Fruit fly (Drosophila melanogaster) whole organism, prepupa: Measurements from ENCODE around the gene Or67b.

Experiments used
- Blimp-1 ChIP-seq: fragments of 200-800 bp; sonication (Bioruptor generic); optimal IDR thresholded peaks from 3 replicates; lab custom pipeline; 2017; ENCODE audit warnings: missing biosample characterization, missing genetic modification characterization, mild to moderate bottlenecking, moderate library complexity, missing genetic modification reagents
- CG10631 ChIP-seq: fragments of 200-800 bp; sonication (Bioruptor generic); optimal IDR thresholded peaks from 2 replicates; lab custom pipeline; 2016; ENCODE audit warnings: missing biosample characterization, missing genetic modification characterization
- CG10669 ChIP-seq: fragments of 200-800 bp; sonication (Bioruptor generic); optimal IDR thresholded peaks from 3 replicates; lab custom pipeline; 2018; ENCODE audit warnings: missing biosample characterization, mild to moderate bottlenecking, missing genetic modification characterization, moderate library complexity
- CG11902 ChIP-seq: fragments of 200-800 bp; sonication (Bioruptor generic); optimal IDR thresholded peaks from 3 replicates; lab custom pipeline; 2016; ENCODE audit warnings: missing biosample characterization, missing genetic modification characterization
- CG15336 ChIP-seq: fragments of 200-800 bp; sonication (Bioruptor generic); IDR thresholded peaks from 2 replicates; pipeline ENCODE4 v1.3.6; 2022; ENCODE audit warnings: missing biosample characterization, missing genetic modification characterization
- CG1621 ChIP-seq: fragments of 200-800 bp; sonication (Bioruptor generic); optimal IDR thresholded peaks from 3 replicates; lab custom pipeline; 2018; ENCODE audit warnings: missing biosample characterization, mild to moderate bottlenecking, missing genetic modification characterization
- CG16779 ChIP-seq: fragments of 200-800 bp; sonication (Bioruptor generic); optimal IDR thresholded peaks from 3 replicates; lab custom pipeline; 2017; ENCODE audit warnings: missing biosample characterization, mild to moderate bottlenecking, missing genetic modification characterization
- CG3032 ChIP-seq: fragments of 200-800 bp; optimal IDR thresholded peaks from 2 replicates; lab custom pipeline; 2019; ENCODE audit warnings: missing biosample characterization, mild to moderate bottlenecking, missing genetic modification characterization, moderate library complexity
- CG34406 ChIP-seq: fragments of 200-800 bp; sonication (Bioruptor generic); optimal IDR thresholded peaks from 3 replicates; lab custom pipeline; 2016; ENCODE audit warnings: missing biosample characterization, missing genetic modification characterization
- CG4318 ChIP-seq: fragments of 200-800 bp; sonication (Bioruptor generic); optimal IDR thresholded peaks from 3 replicates; lab custom pipeline; 2017; ENCODE audit warnings: missing biosample characterization, mild to moderate bottlenecking, missing genetic modification characterization
- CG6276 ChIP-seq: fragments of 200-800 bp; sonication (Bioruptor generic); optimal IDR thresholded peaks from 2 replicates; lab custom pipeline; 2017; ENCODE audit warnings: missing biosample characterization, mild to moderate bottlenecking, missing genetic modification characterization
- CG6792 ChIP-seq: fragments of 200-800 bp; sonication (Bioruptor generic); optimal IDR thresholded peaks from 3 replicates; lab custom pipeline; 2016; ENCODE audit warnings: missing biosample characterization, missing genetic modification characterization
- CG6854 ChIP-seq: fragments of 200-800 bp; sonication (Bioruptor generic); optimal IDR thresholded peaks from 2 replicates; lab custom pipeline; 2017; ENCODE audit warnings: missing biosample characterization, mild to moderate bottlenecking, missing genetic modification characterization
- CG7368 ChIP-seq: fragments of 200-800 bp; sonication (Bioruptor generic); optimal IDR thresholded peaks from 3 replicates; lab custom pipeline; 2016; ENCODE audit warnings: missing biosample characterization, missing genetic modification characterization
- CG8319 ChIP-seq: fragments of 200-800 bp; sonication (Bioruptor generic); optimal IDR thresholded peaks from 3 replicates; lab custom pipeline; 2016; ENCODE audit warnings: missing biosample characterization, missing genetic modification characterization
- CG8632 ChIP-seq: fragments of 200-800 bp; sonication (Bioruptor generic); optimal IDR thresholded peaks from 3 replicates; lab custom pipeline; 2016; ENCODE audit warnings: missing biosample characterization, missing genetic modification characterization
- Eip93F ChIP-seq: fragments of 200-800 bp; sonication (Bioruptor generic); optimal IDR thresholded peaks from 2 replicates; lab custom pipeline; 2016; ENCODE audit warnings: missing biosample characterization, mild to moderate bottlenecking, missing genetic modification characterization
- Ets21C ChIP-seq: fragments of 200-800 bp; sonication (Bioruptor generic); optimal IDR thresholded peaks from 3 replicates; lab custom pipeline; 2016; ENCODE audit warnings: missing biosample characterization, missing genetic modification characterization
- Ets96B ChIP-seq: fragments of 200-800 bp; optimal IDR thresholded peaks from 2 replicates; lab custom pipeline; 2019; ENCODE audit warnings: missing biosample characterization, mild to moderate bottlenecking, missing genetic modification characterization, moderate library complexity
- Hr38 ChIP-seq: sonication (Bioruptor generic); optimal IDR thresholded peaks from 2 replicates; lab custom pipeline; 2016; ENCODE audit warnings: missing biosample characterization, missing genetic modification characterization
- Hr4 ChIP-seq: fragments of 200-800 bp; sonication (Bioruptor generic); optimal IDR thresholded peaks from 3 replicates; lab custom pipeline; 2016; ENCODE audit warnings: missing biosample characterization, missing genetic modification characterization
- Lpt ChIP-seq: fragments of 200-800 bp; sonication (Bioruptor generic); optimal IDR thresholded peaks from 3 replicates; lab custom pipeline; 2016; ENCODE audit warnings: missing biosample characterization, missing genetic modification characterization
- Smox ChIP-seq: fragments of 200-800 bp; sonication (Bioruptor generic); optimal IDR thresholded peaks from 3 replicates; lab custom pipeline; 2016; ENCODE audit warnings: missing biosample characterization, missing genetic modification characterization
- Sox102F ChIP-seq: fragments of 200-800 bp; sonication (Bioruptor generic); optimal IDR thresholded peaks from 2 replicates; lab custom pipeline; 2016; ENCODE audit warnings: missing biosample characterization, mild to moderate bottlenecking, missing genetic modification characterization
- acj6 ChIP-seq: fragments of 200-800 bp; sonication (Bioruptor generic); optimal IDR thresholded peaks from 3 replicates; lab custom pipeline; 2016; ENCODE audit warnings: missing biosample characterization, missing genetic modification characterization
- dac ChIP-seq: fragments of 200-800 bp; sonication (Bioruptor generic); optimal IDR thresholded peaks from 2 replicates; lab custom pipeline; 2017; ENCODE audit warnings: missing biosample characterization, mild to moderate bottlenecking, missing genetic modification characterization
- dsx ChIP-seq: fragments of 200-800 bp; optimal IDR thresholded peaks from 3 replicates; lab custom pipeline; 2019; ENCODE audit warnings: missing biosample characterization, mild to moderate bottlenecking, missing genetic modification characterization, moderate library complexity; ENCODE audit not compliant: poor library complexity, severe bottlenecking
- eg ChIP-seq: fragments of 200-800 bp; sonication (Bioruptor generic); IDR thresholded peaks from 3 replicates; pipeline ENCODE4 v1.3.6; 2022; ENCODE audit warnings: missing biosample characterization, missing genetic modification characterization
- esn ChIP-seq: fragments of 200-800 bp; sonication (Bioruptor generic); optimal IDR thresholded peaks from 2 replicates; lab custom pipeline; 2016; ENCODE audit warnings: missing biosample characterization, mild to moderate bottlenecking, missing genetic modification characterization, moderate library complexity
- fd59A ChIP-seq: fragments of 200-800 bp; sonication (Bioruptor generic); optimal IDR thresholded peaks from 2 replicates; lab custom pipeline; 2017; ENCODE audit warnings: missing biosample characterization, mild to moderate bottlenecking, missing genetic modification characterization, missing genetic modification reagents
- fd85E ChIP-seq: fragments of 200-800 bp; sonication (Bioruptor generic); optimal IDR thresholded peaks from 3 replicates; lab custom pipeline; 2016; ENCODE audit warnings: missing biosample characterization, missing genetic modification characterization
- fkh ChIP-seq: fragments of 200-800 bp; sonication (Bioruptor generic); optimal IDR thresholded peaks from 3 replicates; lab custom pipeline; 2017; ENCODE audit warnings: missing biosample characterization, mild to moderate bottlenecking, missing genetic modification characterization, moderate library complexity
- lz ChIP-seq: fragments of 200-800 bp; sonication (Bioruptor generic); optimal IDR thresholded peaks from 3 replicates; lab custom pipeline; 2016; ENCODE audit warnings: missing biosample characterization, missing genetic modification characterization
- net ChIP-seq: fragments of 200-800 bp; sonication (Bioruptor generic); optimal IDR thresholded peaks from 3 replicates; lab custom pipeline; 2016; ENCODE audit warnings: missing biosample characterization, missing genetic modification characterization
- salr ChIP-seq, 2 experiments: fragments of 200-800 bp; sonication (Bioruptor generic); optimal IDR thresholded peaks; 3 replicates each; lab custom pipeline; 2016 to 2018; ENCODE audit warnings: missing biosample characterization in 2 of 2, missing genetic modification characterization in 2 of 2, mild to moderate bottlenecking in 1 of 2
- ss ChIP-seq, 2 experiments: fragments of 200-800 bp; sonication (Bioruptor generic); optimal IDR thresholded peaks; 2 replicates in 1 of 2; 3 replicates in 1 of 2; lab custom pipeline; 2017 to 2018; ENCODE audit warnings: mild to moderate bottlenecking in 2 of 2, missing biosample characterization in 2 of 2, missing genetic modification characterization in 2 of 2, moderate library complexity in 1 of 2
- svp ChIP-seq: fragments of 200-800 bp; sonication (Bioruptor generic); peaks from one replicate; lab custom pipeline; 2016; ENCODE audit warnings: missing biosample characterization, missing genetic modification characterization
- vri ChIP-seq: fragments of 200-800 bp; sonication (Bioruptor generic); optimal IDR thresholded peaks from 3 replicates; lab custom pipeline; 2016; ENCODE audit warnings: missing biosample characterization, mild to moderate bottlenecking, missing genetic modification characterization

Or67b gene

DNA sequence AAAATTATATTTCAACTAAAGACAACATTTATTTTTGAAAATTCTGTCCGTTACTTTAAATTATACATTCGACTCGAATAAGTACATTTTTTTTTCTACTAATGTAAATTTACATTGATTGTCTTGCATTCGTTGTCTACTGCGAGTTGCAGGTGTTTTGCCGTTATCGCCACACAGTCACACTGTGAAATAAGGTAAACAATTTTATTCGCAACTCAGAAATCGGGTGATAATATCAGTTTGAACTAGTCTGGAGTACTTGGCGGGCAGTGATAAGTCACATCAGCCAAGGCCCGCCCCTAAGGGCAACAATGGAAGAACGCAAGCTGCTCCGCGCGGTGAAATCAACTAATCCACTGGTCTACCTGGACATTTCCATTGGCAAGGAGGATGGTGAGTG is 917 bp upstream of the Or67b start:
- TF ChIP-seq net (GFP tag; lab: Kevin White, UChicago) (no peak), Lpt (GFP tag; lab: Kevin White, UChicago) (no peak), fkh (peak; percentile 94), Sox102F (GFP tag; lab: Kevin White, UChicago) (no peak), CG11902 (GFP tag; lab: Kevin White, UChicago) (no peak), acj6 (GFP tag; lab: Kevin White, UChicago) (no peak), dac (GFP tag; lab: Kevin White, UChicago) (no peak)

DNA sequence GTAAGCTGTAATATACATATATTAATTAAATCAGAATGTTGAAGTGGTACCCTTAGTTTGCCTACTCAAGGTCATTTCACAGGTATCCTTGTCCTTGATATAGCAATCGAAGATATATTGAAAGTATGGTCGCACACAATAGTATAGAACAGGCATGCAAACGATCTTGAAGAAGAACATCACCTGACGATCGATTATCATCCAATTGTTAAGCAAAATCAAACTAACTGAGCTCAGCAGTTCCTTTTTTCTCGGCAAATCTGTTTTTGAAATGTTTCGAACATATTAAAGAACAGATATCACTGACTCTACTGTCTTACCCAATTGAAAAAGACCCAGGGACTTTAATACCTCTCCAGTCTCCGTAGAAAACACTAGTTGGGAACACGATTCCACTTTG is 617 bp downstream of the Or67b start, which contains the start of gene Cyp40:
Cyp40 (plus strand) TSS at position 301 of the 400 bp plus-strand sequence.
- TF ChIP-seq CG10669 (GFP tag; lab: Kevin White, UChicago), result no peak
- TF ChIP-seq salr (GFP tag; optimal IDR thresholded peaks at IDR 0.05; lab: Kevin White, UChicago), result no peak
- no peak for TF ChIP-seq net (GFP tag; lab: Kevin White, UChicago)
- TF ChIP-seq CG6792 (GFP tag; lab: Kevin White, UChicago), result no peak
- no peak for TF ChIP-seq CG8632 (GFP tag; lab: Kevin White, UChicago)
- no peak for TF ChIP-seq CG7368 (GFP tag; lab: Kevin White, UChicago)
- TF ChIP-seq Smox (GFP tag; lab: Kevin White, UChicago), result no peak

DNA sequence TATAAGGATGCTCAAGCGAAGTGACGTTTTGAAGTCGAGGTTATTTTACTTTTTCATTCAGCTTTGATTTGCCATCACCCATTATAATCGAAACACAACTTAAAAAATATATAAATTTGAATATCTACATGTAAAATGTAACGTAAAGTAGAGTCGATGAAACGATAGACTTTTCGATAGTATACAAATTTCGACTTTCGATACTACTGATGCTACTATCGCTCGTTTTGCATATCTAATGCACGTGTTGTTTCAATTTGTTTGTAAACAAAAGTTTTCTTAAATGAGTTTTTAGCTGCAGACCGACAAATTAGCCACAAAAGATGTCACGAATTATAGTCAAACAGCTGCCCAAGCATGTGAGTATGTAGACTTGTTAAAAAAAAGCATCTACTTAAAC is 5.0 kb downstream of the Or67b start, which contains the start of gene CG3335:
CG3335 (plus strand) TSS at position 224 of the 400 bp plus-strand sequence.
- TF ChIP-seq acj6 (GFP tag; lab: Kevin White, UChicago) (no peak), Hr38 (GFP tag; lab: Kevin White, UChicago) (no peak), Ets96B (no peak), CG11902 (GFP tag; lab: Kevin White, UChicago) (no peak), CG4318 (GFP tag; lab: Kevin White, UChicago) (no peak), CG6854 (GFP tag; lab: Kevin White, UChicago) (no peak), CG8319 (GFP tag; lab: Kevin White, UChicago) (no peak), Hr4 (no peak)

DNA sequence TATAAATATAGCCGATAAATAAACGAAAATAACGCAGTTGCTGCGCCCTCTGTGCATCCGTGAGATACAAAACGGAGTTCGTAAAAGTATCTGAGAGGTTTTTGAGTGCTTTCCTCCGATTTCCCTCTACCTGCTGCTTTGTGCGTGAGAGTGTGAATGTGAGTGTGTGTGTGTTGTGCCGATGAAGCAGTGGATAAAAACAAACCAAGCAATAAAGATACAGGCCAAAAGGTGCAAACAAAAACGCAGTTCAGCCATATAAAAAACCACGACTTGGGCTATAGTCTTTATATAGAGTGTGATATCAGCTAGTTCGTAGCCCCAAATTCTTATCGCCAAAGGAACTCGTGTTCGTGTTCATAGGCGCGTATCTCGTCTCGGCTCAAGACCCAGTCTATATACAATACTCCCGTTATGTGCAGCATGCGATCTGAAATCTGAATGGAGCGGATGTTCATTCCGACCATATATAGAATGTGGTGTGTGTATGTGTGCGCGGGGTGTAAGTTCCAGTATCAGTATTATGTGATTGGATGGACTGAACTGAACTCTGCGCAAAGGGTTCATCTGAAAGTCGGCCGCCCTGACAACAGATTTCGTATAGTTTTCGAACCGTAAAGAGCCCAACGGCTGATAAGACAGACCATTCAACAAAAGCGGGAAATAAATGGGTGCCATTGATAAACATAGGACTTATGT is 13.4 kb downstream of the Or67b start:
- TF ChIP-seq vri (GFP tag; lab: Kevin White, UChicago), result peak; percentile 73
- TF ChIP-seq CG8319 (GFP tag; lab: Kevin White, UChicago), result no peak
- TF ChIP-seq Lpt (GFP tag; lab: Kevin White, UChicago), result no peak
- peak; percentile 64 for TF ChIP-seq svp (GFP tag; lab: Kevin White, UChicago)
- TF ChIP-seq CG3032, result no peak
- TF ChIP-seq dsx, result no peak
- no peak for TF ChIP-seq CG34406 (GFP tag; lab: Kevin White, UChicago)
- no peak for TF ChIP-seq CG6792 (GFP tag; lab: Kevin White, UChicago)
- no peak for TF ChIP-seq Hr4
- no peak for TF ChIP-seq CG1621 (tag; lab: Kevin White, UChicago)
- TF ChIP-seq dac (GFP tag; lab: Kevin White, UChicago), result no peak
- no peak for TF ChIP-seq CG10669 (GFP tag; lab: Kevin White, UChicago)
- TF ChIP-seq fd59A (GFP tag; lab: Kevin White, UChicago), result no peak
- TF ChIP-seq fkh, result peak; percentile 22

DNA sequence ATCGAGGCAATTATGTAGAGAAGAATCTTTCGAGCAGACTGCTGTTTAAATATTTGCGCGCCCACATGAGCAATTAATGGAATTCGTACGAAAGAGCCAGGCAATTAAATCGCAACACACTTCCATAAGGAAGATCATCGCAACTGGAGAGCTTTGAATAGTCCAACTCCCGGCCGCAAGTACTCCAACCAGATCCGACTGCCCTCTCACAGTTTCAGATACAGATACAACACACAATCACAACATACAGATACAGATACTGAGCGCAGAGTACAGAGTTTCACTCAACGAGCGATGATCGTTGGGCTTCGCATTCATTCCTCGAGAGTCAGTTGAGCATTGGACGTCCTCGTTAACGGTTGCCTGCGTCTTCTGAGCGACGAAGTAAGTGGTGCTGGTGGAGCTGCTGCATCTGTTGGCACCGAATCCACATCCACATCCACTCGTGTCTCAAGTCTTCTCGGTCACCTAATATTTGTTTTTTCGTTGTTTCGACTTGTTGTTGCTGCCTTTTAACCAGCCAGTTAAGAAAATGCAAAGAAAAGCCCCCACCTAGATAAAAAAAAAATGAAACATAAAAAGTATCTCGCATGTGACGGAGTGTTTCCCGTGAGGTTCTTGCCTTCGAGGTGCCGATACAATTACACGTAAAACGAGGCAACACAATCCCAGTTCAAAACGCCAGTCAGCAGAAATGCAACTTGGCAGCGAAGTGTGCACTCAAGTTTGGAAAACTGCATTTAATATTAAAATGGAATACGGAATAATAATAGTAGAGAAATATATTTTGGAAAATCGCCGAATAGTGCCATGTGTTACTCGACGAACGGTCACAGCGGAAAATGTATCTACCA is 14.2 kb downstream of the Or67b start, which contains the start of gene LanB2:
LanB2 (plus strand) TSS at position 326 of the 854 bp plus-strand sequence.
- peak; percentile 51; the same call in 1 of the 3 replicates for TF ChIP-seq eg (GFP tag; lab: Robert Waterston, UW)
- TF ChIP-seq ss (GFP tag; optimal IDR thresholded peaks at IDR 0.05; lab: Kevin White, UChicago), result peak; percentile 12 to 53
- peak; percentile 97 for TF ChIP-seq dsx
- peak; percentile 52 for TF ChIP-seq Blimp-1 (GFP tag; lab: Kevin White, UChicago)
- TF ChIP-seq Ets21C (GFP tag; lab: Kevin White, UChicago), result no peak
- peak; percentile 25 for TF ChIP-seq fd85E (GFP tag; lab: Kevin White, UChicago)
- TF ChIP-seq lz, result no peak
- no peak for TF ChIP-seq Eip93F (GFP tag; lab: Kevin White, UChicago)
- peak; percentile 30; the same call in 1 of the 2 replicates for TF ChIP-seq CG15336
- peak; percentile 82 for TF ChIP-seq svp (GFP tag; lab: Kevin White, UChicago)
- peak; percentile 30 for TF ChIP-seq CG16779 (tag; lab: Kevin White, UChicago)
- TF ChIP-seq vri (GFP tag; lab: Kevin White, UChicago), result peak; percentile 15
- peak; percentile 8 for TF ChIP-seq esn (GFP tag; lab: Kevin White, UChicago)
- TF ChIP-seq CG8632 (GFP tag; lab: Kevin White, UChicago), result no peak
- peak; percentile 12 for TF ChIP-seq net (GFP tag; lab: Kevin White, UChicago)
- TF ChIP-seq CG1621 (tag; lab: Kevin White, UChicago), result peak; percentile 39
- no peak for TF ChIP-seq acj6 (GFP tag; lab: Kevin White, UChicago)
- no peak for TF ChIP-seq CG10631 (GFP tag; lab: Kevin White, UChicago)
- no peak for TF ChIP-seq Lpt (GFP tag; lab: Kevin White, UChicago)
- no peak for TF ChIP-seq CG6276 (GFP tag; lab: Kevin White, UChicago)
